Fruit fly (Drosophila melanogaster) whole organism, embryonic: Measurements from ENCODE around the gene CG15296.
A peak's percentile ranks its signal among the peaks of the same experiment; 100 is the strongest.

Experiments
- ATbp ChIP-seq: fragments of 200-800 bp; sonication (Bioruptor generic); optimal IDR thresholded peaks from 2 replicates; lab custom pipeline; 2017; ENCODE audit warnings: missing biosample characterization, mild to moderate bottlenecking, missing genetic modification characterization, missing genetic modification reagents
- CG10147 ChIP-seq: fragments of 200-800 bp; sonication (Bioruptor generic); optimal IDR thresholded peaks from 2 replicates; lab custom pipeline; 2019; ENCODE audit warnings: missing biosample characterization, mild to moderate bottlenecking, missing genetic modification characterization, moderate library complexity
- CG12104 ChIP-seq: fragments of 200-800 bp; sonication (Bioruptor generic); optimal IDR thresholded peaks from 3 replicates; lab custom pipeline; 2016; ENCODE audit warnings: missing biosample characterization, missing genetic modification characterization
- CG1233 ChIP-seq: fragments of 200-800 bp; sonication (Bioruptor generic); optimal IDR thresholded peaks from 4 replicates; lab custom pipeline; 2018; ENCODE audit warnings: missing biosample characterization, mild to moderate bottlenecking, missing genetic modification characterization
- CG13296 ChIP-seq: fragments of 200-800 bp; sonication (Bioruptor generic); optimal IDR thresholded peaks from 3 replicates; lab custom pipeline; 2018; ENCODE audit warnings: missing biosample characterization, mild to moderate bottlenecking, missing genetic modification characterization
- CG15011 ChIP-seq: fragments of 200-800 bp; sonication (Bioruptor generic); optimal IDR thresholded peaks from 3 replicates; lab custom pipeline; 2018; ENCODE audit warnings: missing biosample characterization, mild to moderate bottlenecking, missing genetic modification characterization
- CG17361 ChIP-seq: fragments of 200-800 bp; sonication (Bioruptor generic); IDR thresholded peaks from 3 replicates; pipeline ENCODE4 v1.3.6; 2022; ENCODE audit warnings: missing biosample characterization, missing genetic modification characterization
- CG17802 ChIP-seq: fragments of 200-800 bp; sonication (Bioruptor generic); optimal IDR thresholded peaks from 2 replicates; lab custom pipeline; 2018; ENCODE audit warnings: missing biosample characterization, mild to moderate bottlenecking, missing genetic modification characterization, moderate library complexity
- CG18262 ChIP-seq: fragments of 200-800 bp; optimal IDR thresholded peaks from 3 replicates; lab custom pipeline; 2019; ENCODE audit warnings: missing biosample characterization, mild to moderate bottlenecking, missing genetic modification characterization, moderate library complexity
- CG2889 ChIP-seq: fragments of 200-800 bp; sonication (Bioruptor generic); IDR thresholded peaks from 3 replicates; pipeline ENCODE4 v1.3.6; 2022; ENCODE audit warnings: missing biosample characterization, missing genetic modification characterization
- CG34224 ChIP-seq: fragments of 200-800 bp; sonication (Bioruptor generic); IDR thresholded peaks from 3 replicates; pipeline ENCODE4 v1.3.6; 2022; ENCODE audit warnings: missing biosample characterization, missing genetic modification characterization; ENCODE audit not compliant: partially characterized antibody
- CG3838 ChIP-seq: fragments of 200-800 bp; sonication (Bioruptor generic); optimal IDR thresholded peaks from 3 replicates; lab custom pipeline; 2016; ENCODE audit warnings: missing biosample characterization, missing genetic modification characterization
- CG4424 ChIP-seq: fragments of 200-800 bp; sonication (Bioruptor generic); optimal IDR thresholded peaks from 3 replicates; lab custom pipeline; 2016; ENCODE audit warnings: missing biosample characterization, missing genetic modification characterization
- CG4617 ChIP-seq: fragments of 200-800 bp; sonication (Bioruptor generic); optimal IDR thresholded peaks from 3 replicates; lab custom pipeline; 2016; ENCODE audit warnings: missing biosample characterization, missing genetic modification characterization, borderline replicate concordance
- CG6854 ChIP-seq: fragments of 200-800 bp; sonication (Bioruptor generic); optimal IDR thresholded peaks from 3 replicates; lab custom pipeline; 2017; ENCODE audit warnings: missing biosample characterization, mild to moderate bottlenecking, missing genetic modification characterization
- CG7357 ChIP-seq: fragments of 200-800 bp; sonication (Bioruptor generic); IDR thresholded peaks from 3 replicates; pipeline ENCODE4 v1.3.6; 2022; ENCODE audit warnings: missing biosample characterization, missing genetic modification characterization
- CG8765 ChIP-seq: fragments of 200-800 bp; sonication (Bioruptor generic); IDR thresholded peaks from 2 replicates; pipeline ENCODE4 v1.3.6; 2022; ENCODE audit warnings: missing biosample characterization, missing genetic modification characterization
- Dbx ChIP-seq: fragments of 200-800 bp; sonication (Bioruptor generic); IDR thresholded peaks from 3 replicates; pipeline ENCODE4 v1.3.6; 2022; ENCODE audit warnings: missing biosample characterization, missing genetic modification characterization
- Dfd ChIP-seq, 2 experiments: fragments of >200 bp; optimal IDR thresholded peaks; 2 replicates each; lab custom pipeline; 2017; ENCODE audit warnings: missing biosample characterization in 2 of 2, missing genetic modification characterization in 2 of 2
- Doc2 ChIP-seq: fragments of 200-800 bp; sonication (Bioruptor generic); IDR thresholded peaks from 2 replicates; pipeline ENCODE4 v1.3.6; 2022; ENCODE audit warnings: missing biosample characterization, missing genetic modification characterization
- Dp ChIP-seq: fragments of 200-800 bp; sonication (Bioruptor generic); optimal IDR thresholded peaks from 2 replicates; lab custom pipeline; 2018; ENCODE audit warnings: missing biosample characterization, mild to moderate bottlenecking, missing genetic modification characterization, moderate library complexity
- H2.0 ChIP-seq: fragments of 200-800 bp; sonication (Bioruptor generic); IDR thresholded peaks from 2 replicates; pipeline ENCODE4 v1.3.6; 2022; ENCODE audit warnings: missing biosample characterization, missing genetic modification characterization
- HmgD ChIP-seq: fragments of 200-800 bp; sonication (Bioruptor generic); optimal IDR thresholded peaks from 3 replicates; lab custom pipeline; 2016; ENCODE audit warnings: missing biosample characterization, missing genetic modification characterization
- Hr39 ChIP-seq: fragments of >200 bp; optimal IDR thresholded peaks from 2 replicates; lab custom pipeline; 2017
- Hr78 ChIP-seq, 2 experiments: fragments of 200-800 bp in 1 of 2; fragments of >200 bp in 1 of 2; sonication (Bioruptor generic) in 1 of 2; optimal IDR thresholded peaks; 2 replicates each; lab custom pipeline; 2017 to 2019; ENCODE audit warnings: missing biosample characterization in 2 of 2, missing genetic modification characterization in 2 of 2, mild to moderate bottlenecking in 1 of 2, moderate library complexity in 1 of 2
- Oli ChIP-seq: fragments of 200-800 bp; sonication (Bioruptor generic); optimal IDR thresholded peaks from 2 replicates; lab custom pipeline; 2018; ENCODE audit warnings: missing biosample characterization, mild to moderate bottlenecking, missing genetic modification characterization, moderate library complexity
- PHDP ChIP-seq: fragments of 200-800 bp; sonication (Bioruptor generic); optimal IDR thresholded peaks from 3 replicates; lab custom pipeline; 2018; ENCODE audit warnings: missing biosample characterization, mild to moderate bottlenecking, missing genetic modification characterization, moderate library complexity
- Pdp1 ChIP-seq, 2 experiments: fragments of 200-800 bp; sonication (Bioruptor generic); optimal IDR thresholded peaks; 3 replicates each; lab custom pipeline; 2016; ENCODE audit warnings: missing biosample characterization in 2 of 2, missing genetic modification characterization in 2 of 2, mild to moderate bottlenecking in 1 of 2, moderate library complexity in 1 of 2
- Rx ChIP-seq: fragments of 200-800 bp; sonication (Bioruptor generic); IDR thresholded peaks from 2 replicates; pipeline ENCODE4 v1.3.6; 2022; ENCODE audit warnings: missing biosample characterization, missing genetic modification characterization
- Sox102F ChIP-seq: fragments of 200-800 bp; sonication (Bioruptor generic); optimal IDR thresholded peaks from 2 replicates; lab custom pipeline; 2018; ENCODE audit warnings: missing biosample characterization, mild to moderate bottlenecking, missing genetic modification characterization, moderate library complexity
- ash1 ChIP-seq: fragments of 200-800 bp; sonication (Bioruptor generic); optimal IDR thresholded peaks from 2 replicates; lab custom pipeline; 2018; ENCODE audit warnings: missing biosample characterization, mild to moderate bottlenecking, missing genetic modification characterization
- az2 ChIP-seq: fragments of 200-800 bp; sonication (Bioruptor generic); optimal IDR thresholded peaks from 3 replicates; lab custom pipeline; 2016; ENCODE audit warnings: missing biosample characterization, missing genetic modification characterization
- bbx ChIP-seq: fragments of 200-800 bp; sonication (Bioruptor generic); IDR thresholded peaks from 2 replicates; pipeline ENCODE4 v1.3.6; 2022; ENCODE audit warnings: missing biosample characterization, missing genetic modification characterization; ENCODE audit not compliant: partially characterized antibody
- bigmax ChIP-seq: fragments of 200-800 bp; sonication (Bioruptor generic); optimal IDR thresholded peaks from 2 replicates; lab custom pipeline; 2018; ENCODE audit warnings: missing biosample characterization, mild to moderate bottlenecking, missing genetic modification characterization
- cato ChIP-seq: fragments of 200-800 bp; sonication (Bioruptor generic); optimal IDR thresholded peaks from 2 replicates; lab custom pipeline; 2016; ENCODE audit warnings: missing biosample characterization, missing genetic modification characterization, borderline replicate concordance
- crol ChIP-seq: fragments of 200-800 bp; sonication (Bioruptor generic); IDR thresholded peaks from 2 replicates; pipeline ENCODE4 v1.3.6; 2022; ENCODE audit warnings: missing biosample characterization, missing genetic modification characterization
- esg ChIP-seq: fragments of 200-800 bp; sonication (Bioruptor generic); conservative IDR thresholded peaks from 2 replicates; pipeline ENCODE4 v1.3.6; 2022; ENCODE audit warnings: missing biosample characterization, missing genetic modification characterization
- ewg ChIP-seq: fragments of 200-800 bp; sonication (Bioruptor generic); optimal IDR thresholded peaks from 3 replicates; lab custom pipeline; 2017; ENCODE audit warnings: mild to moderate bottlenecking, missing biosample characterization, missing genetic modification reagents, missing genetic modification characterization
- fd3F ChIP-seq: fragments of 200-800 bp; sonication (Bioruptor generic); optimal IDR thresholded peaks from 2 replicates; lab custom pipeline; 2018; ENCODE audit warnings: missing biosample characterization, mild to moderate bottlenecking, missing genetic modification characterization, moderate library complexity
- grn ChIP-seq: fragments of 200-800 bp; sonication (Bioruptor generic); optimal IDR thresholded peaks from 3 replicates; lab custom pipeline; 2017; ENCODE audit warnings: missing biosample characterization, missing genetic modification characterization
- inv ChIP-seq: fragments of 200-800 bp; sonication (Bioruptor generic); IDR thresholded peaks from 2 replicates; pipeline ENCODE4 v1.3.6; 2022; ENCODE audit warnings: missing biosample characterization, missing genetic modification characterization; ENCODE audit not compliant: partially characterized antibody
- lab ChIP-seq: fragments of 200-800 bp; sonication (Bioruptor generic); optimal IDR thresholded peaks from 3 replicates; lab custom pipeline; 2017; ENCODE audit warnings: missing biosample characterization, missing genetic modification characterization, mild to moderate bottlenecking, moderate library complexity, missing genetic modification reagents
- peb ChIP-seq: fragments of 200-800 bp; sonication (Bioruptor generic); IDR thresholded peaks from 2 replicates; pipeline ENCODE4 v1.3.6; 2022; ENCODE audit warnings: missing biosample characterization, missing genetic modification characterization
- pum ChIP-seq: fragments of 200-800 bp; sonication (Bioruptor generic); optimal IDR thresholded peaks from 2 replicates; lab custom pipeline; 2016; ENCODE audit warnings: missing biosample characterization, missing genetic modification characterization
- sens ChIP-seq: fragments of 200-800 bp; sonication (Bioruptor generic); peaks from one replicate; lab custom pipeline; 2016; ENCODE audit warnings: missing biosample characterization, missing genetic modification characterization
- sens-2 ChIP-seq: fragments of 200-800 bp; sonication (Bioruptor generic); IDR thresholded peaks from 2 replicates; pipeline ENCODE4 v1.3.6; 2022; ENCODE audit warnings: missing biosample characterization, missing genetic modification characterization
- sima ChIP-seq: fragments of 200-800 bp; sonication (Bioruptor generic); optimal IDR thresholded peaks from 2 replicates; lab custom pipeline; 2016; ENCODE audit warnings: missing biosample characterization, missing genetic modification characterization
- tgo ChIP-seq: fragments of 200-800 bp; sonication (Bioruptor generic); IDR thresholded peaks from 3 replicates; pipeline ENCODE4 v1.3.6; 2022; ENCODE audit warnings: missing biosample characterization, missing genetic modification characterization
- unpg ChIP-seq: fragments of 200-800 bp; sonication (Bioruptor generic); optimal IDR thresholded peaks from 3 replicates; lab custom pipeline; 2018; ENCODE audit warnings: missing biosample characterization, mild to moderate bottlenecking, missing genetic modification characterization, moderate library complexity

The CG15296 gene

DNA sequence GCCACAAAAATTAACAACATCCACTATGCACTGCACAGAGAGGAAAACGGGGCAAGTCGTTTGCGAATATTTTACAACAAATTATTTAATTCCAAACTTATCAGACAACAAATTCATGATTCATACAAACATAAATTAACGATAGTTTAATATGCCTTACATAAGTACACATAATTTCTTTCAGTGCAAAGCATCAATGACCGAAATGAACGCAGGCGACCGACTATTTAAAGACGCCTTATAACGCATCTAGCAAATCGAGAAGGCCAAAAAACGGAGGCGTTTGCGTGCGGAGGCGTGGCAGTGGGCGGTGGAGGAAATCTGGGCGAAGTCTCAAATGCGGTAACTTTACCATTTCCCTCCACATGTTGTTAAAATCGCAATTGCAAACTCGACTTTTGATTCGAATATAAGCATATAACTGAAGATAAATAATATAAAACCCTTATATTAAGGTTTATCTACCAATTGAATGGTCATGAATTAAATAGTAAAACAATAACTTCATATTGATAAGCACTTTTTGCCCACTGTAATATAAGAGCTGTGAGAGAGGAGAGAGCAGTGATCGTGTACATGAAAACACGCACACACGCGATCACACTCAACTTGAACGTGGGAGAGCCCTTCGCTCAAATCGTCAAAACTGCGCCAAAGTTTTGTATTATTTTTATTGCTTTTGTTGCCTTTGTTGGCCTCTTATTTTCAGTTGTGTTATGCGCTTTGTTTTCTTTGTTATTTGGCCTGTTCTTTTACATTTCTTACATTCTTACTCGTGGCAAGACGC is 19.1 kb downstream of the CG15296 start (continued):
- TF ChIP-seq Oli (tag; lab: Kevin White, UChicago) = peak; percentile 93
- TF ChIP-seq CG13296 (GFP tag; lab: Kevin White, UChicago) = peak; percentile 79
- peak; percentile 89 for TF ChIP-seq tgo
- peak; percentile 91 for TF ChIP-seq unpg (GFP tag; lab: Kevin White, UChicago)
- peak; percentile 82 for TF ChIP-seq ewg (GFP tag; lab: Kevin White, UChicago)
- TF ChIP-seq CG2889 (GFP tag; lab: Robert Waterston, UW) = peak; percentile 79
- TF ChIP-seq lab (GFP tag; lab: Kevin White, UChicago) = peak; percentile 83
- peak; percentile 71 for TF ChIP-seq fd3F
- TF ChIP-seq CG3838 (GFP tag; lab: Kevin White, UChicago) = peak; percentile 68
- no peak for TF ChIP-seq inv (GFP tag; lab: Robert Waterston, UW)
- peak; percentile 91 for TF ChIP-seq pum (GFP tag; lab: Kevin White, UChicago)
- peak; percentile 80 for TF ChIP-seq cato (GFP tag; lab: Kevin White, UChicago)
- TF ChIP-seq crol (GFP tag; lab: Robert Waterston, UW) = no peak
- TF ChIP-seq CG4424 (GFP tag; lab: Kevin White, UChicago) = peak; percentile 92
- TF ChIP-seq Dfd (GFP tag; optimal IDR thresholded peaks at IDR 0.05; lab: Kevin White, UChicago) = no peak
- TF ChIP-seq CG15011 (GFP tag; lab: Kevin White, UChicago) = peak; percentile 68
- TF ChIP-seq H2.0 (GFP tag; lab: Robert Waterston, UW) = peak; percentile 85
- TF ChIP-seq bbx (GFP tag; lab: Robert Waterston, UW) = no peak
- TF ChIP-seq peb = peak; percentile 76
- TF ChIP-seq CG17361 (GFP tag; lab: Robert Waterston, UW) = peak; percentile 98
- peak; percentile 62; the same call in 1 of the 2 replicates for TF ChIP-seq CG8765 (GFP tag; lab: Robert Waterston, UW)
- TF ChIP-seq Hr78 (GFP tag; optimal IDR thresholded peaks at IDR 0.05; lab: Kevin White, UChicago) = peak in 1 of 2 experiments; percentile 82
- peak; percentile 65 for TF ChIP-seq grn (GFP tag; lab: Kevin White, UChicago)
- peak; percentile 87 for TF ChIP-seq PHDP
- peak; percentile 87 for TF ChIP-seq CG12104
- TF ChIP-seq Pdp1 (GFP tag; optimal IDR thresholded peaks at IDR 0.05; lab: Kevin White, UChicago) = peak; percentile 84 to 87
- TF ChIP-seq ash1 = no peak
- peak; percentile 88 for TF ChIP-seq esg
- TF ChIP-seq sens (GFP tag; lab: Kevin White, UChicago) = peak; percentile 99
- peak; percentile 28 for TF ChIP-seq CG6854 (GFP tag; lab: Kevin White, UChicago)
- peak; percentile 86 for TF ChIP-seq az2 (GFP tag; lab: Kevin White, UChicago)
- peak; percentile 63 for TF ChIP-seq CG4617 (GFP tag; lab: Kevin White, UChicago)
- TF ChIP-seq CG34224 (GFP tag; lab: Robert Waterston, UW) = no peak
- TF ChIP-seq CG1233 (GFP tag; lab: Kevin White, UChicago) = peak; percentile 86
- TF ChIP-seq Hr39 = no peak
- peak; percentile 89 for TF ChIP-seq sens-2
- peak; percentile 88 for TF ChIP-seq Rx (GFP tag; lab: Robert Waterston, UW)
- no peak for TF ChIP-seq bigmax
- peak; percentile 95 for TF ChIP-seq CG18262 (tag; lab: Kevin White, UChicago)
- TF ChIP-seq CG7357 (GFP tag; lab: Robert Waterston, UW) = peak; percentile 80
- peak; percentile 85 for TF ChIP-seq ATbp (GFP tag; lab: Kevin White, UChicago)
- peak; percentile 54; the same call in 1 of the 3 replicates for TF ChIP-seq Dbx (GFP tag; lab: Robert Waterston, UW)
- peak; percentile 81 for TF ChIP-seq CG17802
- TF ChIP-seq Sox102F (GFP tag; lab: Kevin White, UChicago) = peak; percentile 96
- TF ChIP-seq HmgD = peak; percentile 63
- peak; percentile 70 for TF ChIP-seq CG10147
- TF ChIP-seq sima = peak; percentile 37
- TF ChIP-seq Doc2 (GFP tag; lab: Robert Waterston, UW) = peak; percentile 51; the same call in 1 of the 2 replicates
- no peak for TF ChIP-seq Dp (GFP tag; lab: Kevin White, UChicago)
